Worm (Caenorhabditis elegans): ENCODE data around the gene fbxc-47.

Gene fbxc-47

DNA sequence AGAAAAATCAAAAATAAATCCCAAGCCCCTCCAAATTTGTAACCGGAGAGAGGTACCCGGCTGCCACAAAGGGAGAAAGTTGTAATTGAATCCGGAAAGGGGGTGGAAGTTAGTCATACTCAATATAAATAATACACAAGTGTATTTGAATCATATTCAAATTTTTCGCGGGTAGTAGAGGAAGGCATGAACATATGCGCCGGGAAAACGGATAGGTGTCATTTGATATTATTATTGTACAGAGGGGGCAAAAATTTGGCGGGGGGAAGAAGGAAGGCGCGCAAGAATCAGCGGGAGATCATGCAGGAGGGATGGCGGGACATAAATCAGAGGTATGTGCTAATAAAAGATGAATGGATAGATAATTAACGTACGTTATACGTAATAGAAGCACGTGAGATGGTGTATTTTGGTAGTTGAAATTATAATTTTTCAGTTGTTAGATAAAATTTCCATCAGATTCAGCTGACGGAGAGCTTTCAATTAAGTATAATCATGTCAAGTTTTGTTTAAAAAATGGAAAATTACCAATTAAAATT is 21.3 kb downstream of the fbxc-47 start, which contains the start of gene F28F9.3:
Gene F28F9.3 (plus strand): TSS at position 301 of the 539 bp plus-strand sequence.
- TF ChIP-seq snpc-1.2 (GFP tag; IDR thresholded peaks at IDR 0.05) (no peak), aha-1 (tag) (peak; percentile 63), F44E2.7 (GFP tag; IDR thresholded peaks at IDR 0.05) (no peak), Y105C5A.15 (GFP tag; IDR thresholded peaks at IDR 0.05) (no peak), hmg-1.1 (GFP tag; IDR thresholded peaks at IDR 0.05) (no peak), unc-130 (GFP tag; optimal IDR thresholded peaks at IDR 0.05) (no peak)

DNA sequence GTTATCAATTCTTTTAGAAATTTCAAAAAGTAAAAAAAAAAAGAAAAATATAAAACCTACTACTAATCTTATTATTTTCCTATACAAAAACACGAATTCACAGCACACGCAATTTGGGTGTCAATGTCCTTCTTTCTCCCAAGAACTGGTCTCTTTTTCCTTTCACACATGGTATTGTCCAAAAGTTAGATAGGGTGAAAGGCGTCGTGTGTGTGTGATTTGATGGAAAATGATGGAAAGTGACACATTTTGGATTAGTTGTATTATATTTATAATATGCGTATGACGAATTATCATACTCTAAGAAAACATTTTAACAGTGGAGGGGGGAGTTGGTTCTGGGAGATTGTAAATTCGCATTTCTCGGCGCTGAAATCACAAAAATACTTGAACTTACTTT is 22.4 kb downstream of the fbxc-47 start:
- TF ChIP-seq mdl-1 (tag; optimal IDR thresholded peaks at IDR 0.05), result peak in 1 of 2 experiments; percentile 15
- no peak for TF ChIP-seq jun-1 (tag; optimal IDR thresholded peaks at IDR 0.05)

DNA sequence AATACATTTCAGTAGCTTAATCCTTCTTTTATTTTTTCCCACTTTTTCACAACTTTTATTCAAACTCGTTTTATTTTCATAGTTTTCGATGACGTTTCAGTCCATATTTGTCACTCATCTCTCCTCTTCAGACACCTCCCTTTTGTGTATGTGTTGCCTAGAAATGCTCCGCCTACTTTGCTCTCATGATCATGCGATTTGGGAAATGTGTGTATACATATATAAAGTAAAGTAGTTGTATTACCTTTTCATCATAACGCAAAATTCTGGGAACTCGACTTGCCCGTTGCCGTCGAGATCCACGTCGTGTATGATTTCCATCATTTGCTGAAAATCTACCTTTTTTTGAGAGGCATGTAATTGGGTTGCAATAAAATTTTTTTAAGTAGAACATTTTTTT is 26.7 kb downstream of the fbxc-47 start:
- TF ChIP-seq hlh-30 (tag; optimal IDR thresholded peaks at IDR 0.05; ENCODE audit: insufficient read depth), result no peak
- no peak for TF ChIP-seq madf-5 (GFP tag; IDR thresholded peaks at IDR 0.05)
- TF ChIP-seq egl-43 (GFP tag; IDR thresholded peaks at IDR 0.05), result no peak
- no peak for TF ChIP-seq mdl-1 (tag; optimal IDR thresholded peaks at IDR 0.05)
- no peak for TF ChIP-seq nhr-48 (tag; optimal IDR thresholded peaks at IDR 0.05)
- TF ChIP-seq F26F4.8 (GFP tag; conservative IDR thresholded peaks at IDR 0.05), result no peak
- TF ChIP-seq nhr-25 (tag; optimal IDR thresholded peaks at IDR 0.05; ENCODE audit: borderline replicate concordance, insufficient read depth), result no peak

DNA sequence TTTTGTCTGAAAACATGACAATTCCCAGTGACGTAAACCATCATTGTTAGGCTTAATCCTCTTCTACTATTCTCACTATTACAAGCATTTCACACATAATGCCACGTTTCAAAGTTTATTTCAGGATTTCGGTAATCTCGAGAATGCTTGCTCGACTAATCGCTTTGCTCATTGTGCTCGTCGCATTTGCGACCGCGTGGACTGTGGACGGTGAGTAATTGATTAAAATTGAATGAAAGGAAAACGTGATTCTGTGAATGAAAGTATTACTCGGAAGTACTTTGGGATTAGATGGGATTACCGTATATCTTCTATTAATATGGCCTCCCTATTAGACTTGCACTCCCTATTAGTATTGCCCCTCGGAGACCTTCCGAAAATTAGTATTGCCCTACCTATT is 28.5 kb downstream of the fbxc-47 start:
- no peak for TF ChIP-seq F26F4.8 (GFP tag; conservative IDR thresholded peaks at IDR 0.05)
- TF ChIP-seq aha-1 (tag), result peak; percentile 83

DNA sequence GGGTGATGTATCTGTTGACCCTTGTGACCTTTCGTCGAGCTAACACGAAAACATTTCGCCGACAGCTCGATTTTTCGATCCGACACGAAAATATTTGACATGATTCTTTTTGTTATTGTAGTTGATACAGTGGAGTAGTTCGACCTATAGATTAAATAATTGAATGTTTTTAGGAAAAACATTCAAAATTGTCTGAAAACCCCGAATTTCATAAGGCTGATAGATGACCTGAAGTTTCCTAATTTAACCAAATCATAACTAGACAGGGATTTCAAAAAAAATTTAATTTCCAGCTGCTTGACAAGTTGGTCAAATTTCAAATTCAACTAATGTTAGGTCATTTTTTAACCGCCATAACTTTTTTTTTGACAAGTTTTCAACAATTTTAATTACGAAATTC is 29.7 kb downstream of the fbxc-47 start, which contains the start of gene cal-3:
Gene cal-3 (minus strand): TSS at position 101 of the 400 bp plus-strand sequence.
- TF ChIP-seq rbr-2 (tag; optimal IDR thresholded peaks at IDR 0.05) (no peak), Y48G9A.11 (GFP tag; IDR thresholded peaks at IDR 0.05) (no peak), snpc-4 (tag; optimal IDR thresholded peaks at IDR 0.05) (no peak), T26A8.4 (GFP tag; IDR thresholded peaks at IDR 0.05) (no peak), lin-29 (GFP tag; IDR thresholded peaks at IDR 0.05) (no peak), egl-27 (tag; optimal IDR thresholded peaks at IDR 0.05) (no peak)

DNA sequence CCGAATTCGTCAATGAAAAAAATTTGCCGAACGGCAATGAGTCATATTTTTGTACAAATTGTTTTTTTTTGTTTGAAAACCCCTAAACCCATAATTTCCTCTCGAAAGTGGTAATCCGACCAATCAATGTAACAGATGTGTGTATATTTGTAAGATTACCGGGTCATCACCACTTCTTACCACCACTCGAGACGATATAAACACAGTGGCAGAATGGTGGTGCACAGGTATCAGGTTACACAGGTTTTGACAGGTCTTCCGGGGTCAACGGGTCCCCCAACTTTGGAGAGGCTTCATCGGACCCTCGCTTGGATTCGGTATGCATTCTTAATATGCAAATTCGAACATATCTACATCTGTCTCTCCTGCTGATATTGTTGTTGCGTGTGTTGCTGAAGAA is 33.4 kb downstream of the fbxc-47 start:
- TF ChIP-seq tra-1 (GFP tag; IDR thresholded peaks at IDR 0.05), result no peak
- no peak for TF ChIP-seq F37D6.2 (tag; optimal IDR thresholded peaks at IDR 0.05)
- TF ChIP-seq aha-1 (tag), result no peak
- TF ChIP-seq php-3 (GFP tag; IDR thresholded peaks at IDR 0.05), result no peak
- no peak for TF ChIP-seq lin-38 (GFP tag; IDR thresholded peaks at IDR 0.05)
- TF ChIP-seq zip-11 (GFP tag; IDR thresholded peaks at IDR 0.05), result no peak
- no peak for TF ChIP-seq fkh-10 (GFP tag; optimal IDR thresholded peaks at IDR 0.05)
- TF ChIP-seq Y5F2A.4 (GFP tag; optimal IDR thresholded peaks at IDR 0.05), result no peak
- TF ChIP-seq pqm-1 (tag; optimal IDR thresholded peaks at IDR 0.05), result no peak

DNA sequence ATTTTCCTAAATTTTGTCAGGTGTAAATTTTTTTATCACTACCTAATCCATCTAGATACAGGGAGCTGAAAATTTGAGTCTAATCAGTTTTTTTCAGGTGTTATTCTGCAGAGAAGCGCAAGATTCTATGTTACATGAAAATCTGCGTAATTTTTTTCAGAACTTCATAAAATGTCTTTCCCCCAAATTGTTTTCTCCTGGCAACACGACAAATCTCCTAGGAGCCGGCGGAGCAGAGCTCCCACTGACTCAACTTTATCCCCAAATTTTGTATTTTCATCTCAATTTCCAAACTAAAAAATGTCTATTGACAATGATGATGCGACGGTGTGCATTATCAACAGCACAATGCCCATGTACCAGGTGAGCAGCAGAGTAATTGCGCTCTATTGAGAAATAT is 34.1 kb downstream of the fbxc-47 start, which contains the start of gene F28F9.2:
Gene F28F9.2 (plus strand): TSS at position 301 of the 400 bp plus-strand sequence.
- TF ChIP-seq php-3 (GFP tag; IDR thresholded peaks at IDR 0.05), result no peak
- no peak for TF ChIP-seq lin-1 (GFP tag; IDR thresholded peaks at IDR 0.05)
- no peak for TF ChIP-seq mes-2 (tag; optimal IDR thresholded peaks at IDR 0.05; ENCODE audit: poor library complexity, severe bottlenecking)
- no peak for TF ChIP-seq F26F4.8 (GFP tag; conservative IDR thresholded peaks at IDR 0.05)
- TF ChIP-seq zfp-2 (tag; optimal IDR thresholded peaks at IDR 0.05), result no peak
- no peak for TF ChIP-seq arid-1 (GFP tag; conservative IDR thresholded peaks at IDR 0.05)
- no peak for TF ChIP-seq tra-1 (GFP tag; IDR thresholded peaks at IDR 0.05)
- TF ChIP-seq mep-1 (tag; optimal IDR thresholded peaks at IDR 0.05), result no peak
- no peak for TF ChIP-seq mdl-1 (tag; optimal IDR thresholded peaks at IDR 0.05)
- TF ChIP-seq nhr-42 (GFP tag; IDR thresholded peaks at IDR 0.05), result no peak
- TF ChIP-seq F37D6.2 (tag; optimal IDR thresholded peaks at IDR 0.05), result no peak
- no peak for TF ChIP-seq lin-29 (GFP tag; IDR thresholded peaks at IDR 0.05)
- TF ChIP-seq zfp-3 (GFP tag; conservative IDR thresholded peaks at IDR 0.05), result no peak
- TF ChIP-seq mxl-2 (GFP tag; conservative IDR thresholded peaks at IDR 0.05), result no peak
- TF ChIP-seq lin-15B (tag; optimal IDR thresholded peaks at IDR 0.05), result no peak
